Worm (Caenorhabditis elegans) whole organism, young adult: ENCODE measurements around the gene slc-17.5.

Experiments used
- F33H1.4 ChIP-seq: fragments of 200-800 bp; sonication (Bioruptor generic); IDR thresholded peaks from 2 replicates; pipeline ENCODE4 v1.3.6; 2022; ENCODE audit warnings: missing genetic modification reagents, missing genetic modification characterization, missing compliant biosample characterization
- F49E8.2 ChIP-seq: sonication (generic microtip); optimal IDR thresholded peaks from 3 replicates; lab custom pipeline; 2017; ENCODE audit warnings: missing genetic modification characterization, mild to moderate bottlenecking, missing compliant biosample characterization, antibody characterized with exemption, moderate library complexity; ENCODE audit not compliant: insufficient read depth
- Y53G8AR.9 ChIP-seq: fragments of 200-800 bp; sonication (Bioruptor generic); conservative IDR thresholded peaks from 2 replicates; pipeline ENCODE4 v1.3.6; 2022; ENCODE audit warnings: missing genetic modification reagents, missing genetic modification characterization, missing compliant biosample characterization
- ama-1 ChIP-seq, 3 experiments: fragments of 150-350 bp in 1 of 3; sonication (generic microtip) in 2 of 3; optimal IDR thresholded peaks; 2 replicates each; lab custom pipeline; 2014 to 2018; ENCODE audit warnings: missing biosample characterization in 2 of 3, missing genetic modification characterization in 2 of 3, missing genetic modification reagents in 2 of 3
- dpff-1 ChIP-seq: sonication (generic microtip); optimal IDR thresholded peaks from 2 replicates; lab custom pipeline; 2017; ENCODE audit warnings: mild to moderate bottlenecking, missing genetic modification characterization, missing compliant biosample characterization
- lag-1 ChIP-seq: fragments of 200-800 bp; sonication (Bioruptor generic); IDR thresholded peaks from 2 replicates; pipeline ENCODE4 v1.3.6; 2022; ENCODE audit warnings: missing genetic modification reagents, missing genetic modification characterization, missing compliant biosample characterization
- nhr-120 ChIP-seq: fragments of 200-800 bp; sonication (Bioruptor generic); IDR thresholded peaks from 2 replicates; pipeline ENCODE4 v1.3.6; 2022; ENCODE audit warnings: missing genetic modification characterization, missing compliant biosample characterization
- nhr-90 ChIP-seq: sonication (generic microtip); optimal IDR thresholded peaks from 2 replicates; lab custom pipeline; 2016; ENCODE audit warnings: missing genotype, mild to moderate bottlenecking, missing genetic modification characterization, missing compliant biosample characterization
- rcor-1 ChIP-seq: fragments of 200-800 bp; sonication (Bioruptor generic); IDR thresholded peaks from 2 replicates; pipeline ENCODE4 v1.3.6; 2022; ENCODE audit warnings: missing genetic modification reagents, missing genetic modification characterization, missing compliant biosample characterization
- repo-1 ChIP-seq: sonication (generic microtip); optimal IDR thresholded peaks from 2 replicates; lab custom pipeline; 2017; ENCODE audit warnings: mild to moderate bottlenecking, missing genetic modification characterization, missing compliant biosample characterization
- unc-130 ChIP-seq: sonication (generic microtip); optimal IDR thresholded peaks from 2 replicates; lab custom pipeline; 2016; ENCODE audit warnings: missing genetic modification reagents, missing genetic modification characterization, missing compliant biosample characterization
- unc-62 ChIP-seq: fragments of 150-350 bp; optimal IDR thresholded peaks from 2 replicates; lab custom pipeline; 2014; ENCODE audit warnings: missing biosample characterization, missing genetic modification reagents, missing genetic modification characterization
- xnd-1 ChIP-seq: sonication (generic microtip); optimal IDR thresholded peaks from 2 replicates; lab custom pipeline; 2016; ENCODE audit warnings: missing genotype, missing genetic modification reagents, missing genetic modification characterization, missing compliant biosample characterization

- no peak for TF ChIP-seq repo-1 (tag; lab: Kevin White, UChicago)
- no peak for TF ChIP-seq unc-62 (GFP tag; lab: Kevin White, UChicago)
- no peak for TF ChIP-seq unc-130 (GFP tag; lab: Kevin White, UChicago)
- no peak for TF ChIP-seq F49E8.2
- TF ChIP-seq lag-1 (GFP tag; lab: Robert Waterston, UW), result no peak
- TF ChIP-seq nhr-90 (tag; lab: Kevin White, UChicago), result no peak
- no peak for TF ChIP-seq rcor-1 (GFP tag; lab: Robert Waterston, UW)
- no peak for TF ChIP-seq xnd-1 (tag; lab: Kevin White, UChicago)
- TF ChIP-seq ama-1 (optimal IDR thresholded peaks at IDR 0.05; lab: Kevin White, UChicago), result no peak
- TF ChIP-seq ama-1 (GFP tag; optimal IDR thresholded peaks at IDR 0.05; lab: Kevin White, UChicago), result no peak
- TF ChIP-seq Y53G8AR.9, result no peak
- TF ChIP-seq F33H1.4 (GFP tag; lab: Robert Waterston, UW), result no peak
- TF ChIP-seq nhr-120 (GFP tag; lab: Robert Waterston, UW), result no peak
- TF ChIP-seq dpff-1 (tag; lab: Kevin White, UChicago), result no peak
These were observed 25.7 kb downstream of the slc-17.5 start, which contains the start of gene C16D9.1 for ce11 chrV:8259016-8259415.
